Fruit fly (Drosophila melanogaster) whole organism, embryonic: ENCODE results near the gene syd.

Experiments used
- Aef1 ChIP-seq: fragments of 200-800 bp; sonication (Bioruptor generic); IDR thresholded peaks from 3 replicates; pipeline ENCODE4 v1.3.6; 2022; ENCODE audit warnings: missing biosample characterization, missing genetic modification characterization
- Antp ChIP-seq: fragments of 200-800 bp; sonication (Bioruptor generic); optimal IDR thresholded peaks from 3 replicates; lab custom pipeline; 2016; ENCODE audit warnings: missing biosample characterization, missing genetic modification characterization
- BEAF-32 ChIP-seq: fragments of 200-800 bp; sonication (Bioruptor generic); optimal IDR thresholded peaks from 3 replicates; lab custom pipeline; 2017; ENCODE audit warnings: missing biosample characterization, missing genetic modification characterization, mild to moderate bottlenecking, moderate library complexity, missing genetic modification reagents
- CG10366 ChIP-seq: fragments of 200-800 bp; sonication (Bioruptor generic); IDR thresholded peaks from 2 replicates; pipeline ENCODE4 v1.3.6; 2022; ENCODE audit warnings: missing biosample characterization, missing genetic modification characterization
- CG10565 ChIP-seq: fragments of 200-800 bp; sonication (Bioruptor generic); optimal IDR thresholded peaks from 3 replicates; lab custom pipeline; 2016; ENCODE audit warnings: missing biosample characterization, mild to moderate bottlenecking, missing genetic modification characterization
- CG10959 ChIP-seq: fragments of 200-800 bp; sonication (Bioruptor generic); IDR thresholded peaks from 2 replicates; pipeline ENCODE4 v1.3.6; 2022; ENCODE audit warnings: missing biosample characterization, missing genetic modification characterization
- CG11560 ChIP-seq: fragments of 200-800 bp; sonication (Bioruptor generic); IDR thresholded peaks from 3 replicates; pipeline ENCODE4 v1.3.6; 2022; ENCODE audit warnings: missing biosample characterization, missing genetic modification characterization
- CG12155 ChIP-seq: fragments of 200-800 bp; sonication (Bioruptor generic); optimal IDR thresholded peaks from 3 replicates; lab custom pipeline; 2016; ENCODE audit warnings: missing biosample characterization, missing genetic modification characterization
- CG12236 ChIP-seq: fragments of 200-800 bp; sonication (Bioruptor generic); optimal IDR thresholded peaks from 2 replicates; lab custom pipeline; 2016; ENCODE audit warnings: missing biosample characterization, missing genetic modification characterization
- CG12659 ChIP-seq: fragments of 200-800 bp; sonication (Bioruptor generic); optimal IDR thresholded peaks from 3 replicates; lab custom pipeline; 2017; ENCODE audit warnings: mild to moderate bottlenecking, missing biosample characterization, missing genetic modification reagents, missing genetic modification characterization
- CG13123 ChIP-seq: fragments of 200-800 bp; sonication (Bioruptor generic); optimal IDR thresholded peaks from 2 replicates; lab custom pipeline; 2016; ENCODE audit warnings: missing biosample characterization, missing genetic modification characterization
- CG13624 ChIP-seq: fragments of 200-800 bp; sonication (Bioruptor generic); optimal IDR thresholded peaks from 2 replicates; lab custom pipeline; 2016; ENCODE audit warnings: missing biosample characterization, missing genetic modification characterization
- CG14710 ChIP-seq: fragments of 200-800 bp; sonication (Bioruptor generic); optimal IDR thresholded peaks from 3 replicates; lab custom pipeline; 2019; ENCODE audit warnings: missing biosample characterization, mild to moderate bottlenecking, missing genetic modification characterization, moderate library complexity
- CG14860 ChIP-seq: fragments of 200-800 bp; sonication (Bioruptor generic); IDR thresholded peaks from 3 replicates; pipeline ENCODE4 v1.3.6; 2022; ENCODE audit warnings: missing biosample characterization, missing genetic modification characterization; ENCODE audit not compliant: partially characterized antibody
- CG14965 ChIP-seq: fragments of 200-800 bp; sonication (Bioruptor generic); optimal IDR thresholded peaks from 2 replicates; lab custom pipeline; 2016; ENCODE audit warnings: missing biosample characterization, missing genetic modification characterization, borderline replicate concordance
- CG17912 ChIP-seq: fragments of 200-800 bp; sonication (Bioruptor generic); optimal IDR thresholded peaks from 2 replicates; lab custom pipeline; 2018; ENCODE audit warnings: missing biosample characterization, mild to moderate bottlenecking, missing genetic modification characterization
- CG18599 ChIP-seq: fragments of 200-800 bp; sonication (Bioruptor generic); optimal IDR thresholded peaks from 3 replicates; lab custom pipeline; 2017; ENCODE audit warnings: missing biosample characterization, missing genetic modification characterization, mild to moderate bottlenecking, moderate library complexity, missing genetic modification reagents
- CG2712 ChIP-seq: fragments of 200-800 bp; optimal IDR thresholded peaks from 3 replicates; lab custom pipeline; 2019; ENCODE audit warnings: missing biosample characterization, mild to moderate bottlenecking, missing genetic modification characterization, moderate library complexity
- CG30431 ChIP-seq: fragments of 200-800 bp; sonication (Bioruptor generic); optimal IDR thresholded peaks from 2 replicates; lab custom pipeline; 2017; ENCODE audit warnings: missing biosample characterization, missing genetic modification characterization
- CG3065 ChIP-seq: fragments of 200-800 bp; sonication (Bioruptor generic); optimal IDR thresholded peaks from 2 replicates; lab custom pipeline; 2016; ENCODE audit warnings: missing biosample characterization, missing genetic modification characterization
- CG32767 ChIP-seq: fragments of 200-800 bp; sonication (Bioruptor generic); IDR thresholded peaks from 2 replicates; pipeline ENCODE4 v1.3.6; 2022; ENCODE audit warnings: missing biosample characterization, missing genetic modification characterization
- CG33557 ChIP-seq: fragments of 200-800 bp; sonication (Bioruptor generic); optimal IDR thresholded peaks from 2 replicates; lab custom pipeline; 2019; ENCODE audit warnings: missing biosample characterization, mild to moderate bottlenecking, missing genetic modification characterization, moderate library complexity
- CG4854 ChIP-seq: fragments of 200-800 bp; sonication (Bioruptor generic); optimal IDR thresholded peaks from 2 replicates; lab custom pipeline; 2016; ENCODE audit warnings: missing biosample characterization, missing genetic modification characterization, inconsistent platforms
- CG7786 ChIP-seq: fragments of 200-800 bp; sonication (Bioruptor generic); optimal IDR thresholded peaks from 2 replicates; lab custom pipeline; 2016; ENCODE audit warnings: missing biosample characterization, missing genetic modification characterization
- CG7987 ChIP-seq: fragments of 200-800 bp; sonication (Bioruptor generic); optimal IDR thresholded peaks from 2 replicates; lab custom pipeline; 2018; ENCODE audit warnings: missing biosample characterization, mild to moderate bottlenecking, missing genetic modification characterization, moderate library complexity
- H15 ChIP-seq: fragments of 200-800 bp; sonication (Bioruptor generic); IDR thresholded peaks from 3 replicates; pipeline ENCODE4 v1.3.6; 2022; ENCODE audit warnings: missing biosample characterization, missing genetic modification characterization
- Hmr ChIP-seq: fragments of 200-800 bp; sonication (Bioruptor generic); optimal IDR thresholded peaks from 3 replicates; lab custom pipeline; 2017; ENCODE audit warnings: mild to moderate bottlenecking, missing biosample characterization, missing genetic modification reagents, missing genetic modification characterization
- Nf-YB ChIP-seq: fragments of 200-800 bp; sonication (Bioruptor generic); optimal IDR thresholded peaks from 3 replicates; lab custom pipeline; 2019; ENCODE audit warnings: missing biosample characterization, mild to moderate bottlenecking, missing genetic modification characterization, moderate library complexity
- Oli ChIP-seq: fragments of 200-800 bp; sonication (Bioruptor generic); optimal IDR thresholded peaks from 2 replicates; lab custom pipeline; 2018; ENCODE audit warnings: missing biosample characterization, mild to moderate bottlenecking, missing genetic modification characterization, moderate library complexity
- Sin3A ChIP-seq: fragments of >200 bp; optimal IDR thresholded peaks from 2 replicates; lab custom pipeline; 2018
- Spps ChIP-seq: fragments of 200-800 bp; sonication (Bioruptor generic); optimal IDR thresholded peaks from 2 replicates; lab custom pipeline; 2018; ENCODE audit warnings: missing biosample characterization, mild to moderate bottlenecking, missing genetic modification characterization
- Xrp1 ChIP-seq: fragments of 200-800 bp; sonication (Bioruptor generic); IDR thresholded peaks from 2 replicates; pipeline ENCODE4 v1.3.6; 2022; ENCODE audit warnings: missing biosample characterization, missing genetic modification characterization
- al ChIP-seq: fragments of 200-800 bp; sonication (Bioruptor generic); IDR thresholded peaks from 2 replicates; pipeline ENCODE4 v1.3.6; 2022; ENCODE audit warnings: missing biosample characterization, missing genetic modification characterization
- aop ChIP-seq: fragments of 200-800 bp; sonication (Bioruptor generic); IDR thresholded peaks from 2 replicates; pipeline ENCODE4 v1.3.6; 2022; ENCODE audit warnings: missing biosample characterization, missing genetic modification characterization
- bcd ChIP-seq: fragments of 200-800 bp; sonication (Bioruptor generic); optimal IDR thresholded peaks from 2 replicates; lab custom pipeline; 2017; ENCODE audit warnings: missing biosample characterization, mild to moderate bottlenecking, missing genetic modification characterization
- crol ChIP-seq: fragments of 200-800 bp; sonication (Bioruptor generic); IDR thresholded peaks from 2 replicates; pipeline ENCODE4 v1.3.6; 2022; ENCODE audit warnings: missing biosample characterization, missing genetic modification characterization
- da ChIP-seq: fragments of 200-800 bp; sonication (Bioruptor generic); optimal IDR thresholded peaks from 2 replicates; lab custom pipeline; 2016; ENCODE audit warnings: missing biosample characterization, missing genetic modification characterization
- ewg ChIP-seq: fragments of 200-800 bp; sonication (Bioruptor generic); optimal IDR thresholded peaks from 3 replicates; lab custom pipeline; 2017; ENCODE audit warnings: mild to moderate bottlenecking, missing biosample characterization, missing genetic modification reagents, missing genetic modification characterization
- fu2 ChIP-seq: fragments of 200-800 bp; sonication (Bioruptor generic); optimal IDR thresholded peaks from 2 replicates; lab custom pipeline; 2016; ENCODE audit warnings: missing biosample characterization, missing genetic modification characterization
- inv ChIP-seq: fragments of 200-800 bp; sonication (Bioruptor generic); IDR thresholded peaks from 2 replicates; pipeline ENCODE4 v1.3.6; 2022; ENCODE audit warnings: missing biosample characterization, missing genetic modification characterization; ENCODE audit not compliant: partially characterized antibody
- ken ChIP-seq: fragments of 200-800 bp; sonication (Bioruptor generic); IDR thresholded peaks from 3 replicates; pipeline ENCODE4 v1.3.6; 2022; ENCODE audit warnings: missing biosample characterization, missing genetic modification characterization
- maf-S ChIP-seq: fragments of 200-800 bp; sonication (Bioruptor generic); optimal IDR thresholded peaks from 2 replicates; lab custom pipeline; 2016; ENCODE audit warnings: missing biosample characterization, missing genetic modification characterization
- mirr ChIP-seq: fragments of 200-800 bp; sonication (Bioruptor generic); optimal IDR thresholded peaks from 3 replicates; lab custom pipeline; 2018; ENCODE audit warnings: missing biosample characterization, mild to moderate bottlenecking, missing genetic modification characterization
- scrt ChIP-seq: fragments of 200-800 bp; sonication (Bioruptor generic); optimal IDR thresholded peaks from 2 replicates; lab custom pipeline; 2018; ENCODE audit warnings: missing biosample characterization, mild to moderate bottlenecking, missing genetic modification characterization, moderate library complexity
- shn ChIP-seq: fragments of 200-800 bp; sonication (Bioruptor generic); optimal IDR thresholded peaks from 3 replicates; lab custom pipeline; 2016; ENCODE audit warnings: missing biosample characterization, missing genetic modification characterization
- tgo ChIP-seq: fragments of 200-800 bp; sonication (Bioruptor generic); IDR thresholded peaks from 3 replicates; pipeline ENCODE4 v1.3.6; 2022; ENCODE audit warnings: missing biosample characterization, missing genetic modification characterization
- tin ChIP-seq: fragments of 200-800 bp; sonication (Bioruptor generic); optimal IDR thresholded peaks from 3 replicates; lab custom pipeline; 2016; ENCODE audit warnings: missing biosample characterization, missing genetic modification characterization
- tll ChIP-seq, 2 experiments: fragments of 200-800 bp in 1 of 2; fragments of >200 bp in 1 of 2; sonication (Bioruptor generic) in 1 of 2; optimal IDR thresholded peaks; 2 replicates each; lab custom pipeline; 2017 to 2019; ENCODE audit warnings: missing biosample characterization in 2 of 2, missing genetic modification characterization in 2 of 2, mild to moderate bottlenecking in 1 of 2, moderate library complexity in 1 of 2
- wdn ChIP-seq: fragments of 200-800 bp; sonication (Bioruptor generic); IDR thresholded peaks from 2 replicates; pipeline ENCODE4 v1.3.6; 2022; ENCODE audit warnings: missing biosample characterization, missing genetic modification characterization
- zf30C ChIP-seq: fragments of 200-800 bp; sonication (Bioruptor generic); optimal IDR thresholded peaks from 3 replicates; lab custom pipeline; 2018; ENCODE audit warnings: missing biosample characterization, mild to moderate bottlenecking, missing genetic modification characterization

The syd gene

dm6 chr3L:7869715-7870387 lies 66.1 kb downstream of the syd start (continued):
- peak; percentile 32; the same call in 1 of the 2 replicates for TF ChIP-seq Xrp1
- TF ChIP-seq CG12236 (GFP tag; lab: Kevin White, UChicago), result no peak
- TF ChIP-seq CG18599 (GFP tag; lab: Kevin White, UChicago), result peak; percentile 30
- TF ChIP-seq da (GFP tag; lab: Kevin White, UChicago), result no peak
- no peak for TF ChIP-seq fu2 (GFP tag; lab: Kevin White, UChicago)
- TF ChIP-seq CG33557 (GFP tag; lab: Kevin White, UChicago), result no peak
- TF ChIP-seq Spps (tag; lab: Kevin White, UChicago), result no peak
- TF ChIP-seq H15, result peak; percentile 41; the same call in 1 of the 3 replicates
- no peak for TF ChIP-seq CG12155 (GFP tag; lab: Kevin White, UChicago)
- TF ChIP-seq Aef1, result peak; percentile 20; the same call in 1 of the 3 replicates
- peak; percentile 24 for TF ChIP-seq Nf-YB
- no peak for TF ChIP-seq BEAF-32 (GFP tag; lab: Kevin White, UChicago)
- no peak for TF ChIP-seq CG4854 (GFP tag; lab: Kevin White, UChicago)
- no peak for TF ChIP-seq scrt (GFP tag; lab: Kevin White, UChicago)
- peak; percentile 57 for TF ChIP-seq tgo
- no peak for TF ChIP-seq CG14965
- TF ChIP-seq CG7786 (GFP tag; lab: Kevin White, UChicago), result no peak
- peak; percentile 58 for TF ChIP-seq CG2712 (tag; lab: Kevin White, UChicago)
- no peak for TF ChIP-seq CG30431
- no peak for TF ChIP-seq inv (GFP tag; lab: Robert Waterston, UW)
- no peak for TF ChIP-seq shn
- peak; percentile 65 for TF ChIP-seq Oli (tag; lab: Kevin White, UChicago)
- TF ChIP-seq tin (GFP tag; lab: Kevin White, UChicago), result peak; percentile 6
- TF ChIP-seq CG10565 (GFP tag; lab: Kevin White, UChicago), result no peak
- no peak for TF ChIP-seq mirr (GFP tag; lab: Kevin White, UChicago)
- TF ChIP-seq tll (GFP tag; optimal IDR thresholded peaks at IDR 0.05; lab: Kevin White, UChicago), result no peak
- peak; percentile 60 for TF ChIP-seq crol (GFP tag; lab: Robert Waterston, UW)
- TF ChIP-seq Sin3A (lab: Kevin White, UChicago), result no peak
- no peak for TF ChIP-seq CG10959 (GFP tag; lab: Robert Waterston, UW)
- TF ChIP-seq wdn (GFP tag; lab: Robert Waterston, UW), result no peak
- peak; percentile 29 for TF ChIP-seq ewg
- peak; percentile 37 for TF ChIP-seq bcd (GFP tag; lab: Kevin White, UChicago)
- no peak for TF ChIP-seq CG14860 (GFP tag; lab: Robert Waterston, UW)
- peak; percentile 62; the same call in 1 of the 2 replicates for TF ChIP-seq CG32767 (GFP tag; lab: Robert Waterston, UW)
- TF ChIP-seq Antp (GFP tag; lab: Kevin White, UChicago), result no peak
- no peak for TF ChIP-seq zf30C (GFP tag; lab: Kevin White, UChicago)
- peak; percentile 50 for TF ChIP-seq CG12659 (GFP tag; lab: Kevin White, UChicago)
- peak; percentile 22 for TF ChIP-seq CG14710
- TF ChIP-seq aop, result no peak
- peak; percentile 11; the same call in 1 of the 2 replicates for TF ChIP-seq CG10366
- TF ChIP-seq CG7987, result no peak
- no peak for TF ChIP-seq CG13624
- no peak for TF ChIP-seq maf-S (GFP tag; lab: Kevin White, UChicago)
- 0 out of 3 replicates have a peak, but pooled peaks have one; percentile 37 for TF ChIP-seq ken (GFP tag; lab: Robert Waterston, UW)
- no peak for TF ChIP-seq CG3065 (GFP tag; lab: Kevin White, UChicago)
- TF ChIP-seq al (GFP tag; lab: Robert Waterston, UW), result no peak
- TF ChIP-seq CG17912 (GFP tag; lab: Kevin White, UChicago), result no peak
- TF ChIP-seq Hmr, result peak; percentile 47
- no peak for TF ChIP-seq CG11560 (tag; lab: Robert Waterston, UW)
- no peak for TF ChIP-seq CG13123
